Worm (Caenorhabditis elegans) whole organism, L3 larva: ENCODE data around the gene nhr-68.

Experiments
- elt-1 ChIP-seq: fragments of 150-350 bp; optimal IDR thresholded peaks from 2 replicates; lab custom pipeline; 2014; ENCODE audit warnings: missing biosample characterization, missing genetic modification characterization
- jun-1 ChIP-seq: fragments of 150-350 bp; optimal IDR thresholded peaks from 2 replicates; lab custom pipeline; 2014; ENCODE audit warnings: missing biosample characterization, missing genetic modification reagents, missing genetic modification characterization
- nhr-25 ChIP-seq: sonication (generic microtip); optimal IDR thresholded peaks from 2 replicates; lab custom pipeline; 2017; ENCODE audit warnings: missing biosample characterization, missing genetic modification characterization
- pha-4 ChIP-seq: fragments of 150-350 bp; optimal IDR thresholded peaks from 2 replicates; lab custom pipeline; 2014; ENCODE audit warnings: missing biosample characterization, missing genetic modification reagents, missing genetic modification characterization
- skn-1 ChIP-seq: fragments of 150-350 bp; optimal IDR thresholded peaks from 2 replicates; lab custom pipeline; 2014; ENCODE audit warnings: missing biosample characterization, missing genetic modification characterization
- snpc-4 ChIP-seq: fragments of 150-350 bp; optimal IDR thresholded peaks from 2 replicates; lab custom pipeline; 2014; ENCODE audit warnings: missing biosample characterization, missing genetic modification characterization

ce11 chrV:11593427-11593826 is 20.2 kb downstream of the nhr-68 start, which contains the start of gene srx-80:
- TF ChIP-seq pha-4 (tag; lab: Kevin White, UChicago) (no peak), jun-1 (no peak), elt-1 (no peak), nhr-25 (tag; lab: Kevin White, UChicago) (no peak), snpc-4 (no peak), skn-1 (tag; lab: Kevin White, UChicago) (no peak)
